Fruit fly (Drosophila melanogaster) whole organism, embryonic: Measurements from ENCODE around the gene CG10492.

Experiments used
- Atf6 ChIP-seq: fragments of 200-800 bp; sonication (Bioruptor generic); IDR thresholded peaks from 2 replicates; pipeline ENCODE4 v1.3.6; 2022; ENCODE audit warnings: missing biosample characterization, missing genetic modification characterization
- B-H1 ChIP-seq: fragments of 200-800 bp; sonication (Bioruptor generic); IDR thresholded peaks from 3 replicates; pipeline ENCODE4 v1.3.6; 2022; ENCODE audit warnings: missing biosample characterization, missing genetic modification characterization
- BtbVII ChIP-seq: fragments of 200-800 bp; sonication (Bioruptor generic); optimal IDR thresholded peaks from 3 replicates; lab custom pipeline; 2017; ENCODE audit warnings: missing biosample characterization, mild to moderate bottlenecking, missing genetic modification characterization
- CG10543 ChIP-seq: fragments of 200-800 bp; sonication (Bioruptor generic); optimal IDR thresholded peaks from 3 replicates; lab custom pipeline; 2017; ENCODE audit warnings: missing biosample characterization, mild to moderate bottlenecking, missing genetic modification characterization, moderate library complexity
- CG12769 ChIP-seq: fragments of 200-800 bp; sonication (Bioruptor generic); optimal IDR thresholded peaks from 2 replicates; lab custom pipeline; 2019; ENCODE audit warnings: missing biosample characterization, mild to moderate bottlenecking, missing genetic modification characterization, moderate library complexity
- CG15479 ChIP-seq: fragments of 200-800 bp; sonication (Bioruptor generic); optimal IDR thresholded peaks from 3 replicates; lab custom pipeline; 2019; ENCODE audit warnings: missing biosample characterization, mild to moderate bottlenecking, missing genetic modification characterization, moderate library complexity
- CG16815 ChIP-seq: fragments of 200-800 bp; sonication (Bioruptor generic); optimal IDR thresholded peaks from 3 replicates; lab custom pipeline; 2017; ENCODE audit warnings: missing biosample characterization, mild to moderate bottlenecking, missing genetic modification characterization
- CG17361 ChIP-seq: fragments of 200-800 bp; sonication (Bioruptor generic); IDR thresholded peaks from 3 replicates; pipeline ENCODE4 v1.3.6; 2022; ENCODE audit warnings: missing biosample characterization, missing genetic modification characterization
- CG17568 ChIP-seq: fragments of 200-800 bp; sonication (Bioruptor generic); optimal IDR thresholded peaks from 2 replicates; lab custom pipeline; 2018; ENCODE audit warnings: missing biosample characterization, mild to moderate bottlenecking, missing genetic modification characterization, moderate library complexity
- CG2116 ChIP-seq: fragments of 200-800 bp; sonication (Bioruptor generic); optimal IDR thresholded peaks from 3 replicates; lab custom pipeline; 2018; ENCODE audit warnings: missing biosample characterization, mild to moderate bottlenecking, missing genetic modification characterization
- CG2129 ChIP-seq: fragments of 200-800 bp; sonication (Bioruptor generic); IDR thresholded peaks from 2 replicates; pipeline ENCODE4 v1.3.6; 2022; ENCODE audit warnings: missing biosample characterization, missing genetic modification characterization; ENCODE audit not compliant: partially characterized antibody
- CG2678 ChIP-seq: fragments of 200-800 bp; sonication (Bioruptor generic); optimal IDR thresholded peaks from 3 replicates; lab custom pipeline; 2019; ENCODE audit warnings: missing biosample characterization, mild to moderate bottlenecking, missing genetic modification characterization, moderate library complexity
- CG2875 ChIP-seq: fragments of 200-800 bp; sonication (Bioruptor generic); optimal IDR thresholded peaks from 2 replicates; lab custom pipeline; 2017; ENCODE audit warnings: missing biosample characterization, mild to moderate bottlenecking, missing genetic modification characterization, missing genetic modification reagents
- CG3163 ChIP-seq: fragments of 200-800 bp; sonication (Bioruptor generic); optimal IDR thresholded peaks from 3 replicates; lab custom pipeline; 2016; ENCODE audit warnings: missing biosample characterization, missing genetic modification characterization
- CG4282 ChIP-seq: fragments of 200-800 bp; sonication (Bioruptor generic); optimal IDR thresholded peaks from 2 replicates; lab custom pipeline; 2016; ENCODE audit warnings: missing biosample characterization, missing genetic modification characterization
- CG4360 ChIP-seq: fragments of 200-800 bp; sonication (Bioruptor generic); IDR thresholded peaks from 2 replicates; pipeline ENCODE4 v1.3.6; 2022; ENCODE audit warnings: missing biosample characterization, missing genetic modification characterization
- CG8290 ChIP-seq, 3 experiments: fragments of 200-800 bp; sonication (Bioruptor generic); optimal IDR thresholded peaks; 2 replicates each; lab custom pipeline; 2016 to 2019; ENCODE audit warnings: missing biosample characterization in 3 of 3, missing genetic modification characterization in 3 of 3, mild to moderate bottlenecking in 2 of 3, moderate library complexity in 1 of 3
- CG8359 ChIP-seq: fragments of 200-800 bp; sonication (Bioruptor generic); optimal IDR thresholded peaks from 2 replicates; lab custom pipeline; 2017; ENCODE audit warnings: missing biosample characterization, mild to moderate bottlenecking, missing genetic modification characterization, borderline replicate concordance
- CG8765 ChIP-seq: fragments of 200-800 bp; sonication (Bioruptor generic); IDR thresholded peaks from 2 replicates; pipeline ENCODE4 v1.3.6; 2022; ENCODE audit warnings: missing biosample characterization, missing genetic modification characterization
- CG9437 ChIP-seq: fragments of 200-800 bp; sonication (Bioruptor generic); optimal IDR thresholded peaks from 2 replicates; lab custom pipeline; 2018; ENCODE audit warnings: missing biosample characterization, mild to moderate bottlenecking, missing genetic modification characterization
- CG9817 ChIP-seq: fragments of 200-800 bp; sonication (Bioruptor generic); optimal IDR thresholded peaks from 2 replicates; lab custom pipeline; 2018; ENCODE audit warnings: missing biosample characterization, mild to moderate bottlenecking, missing genetic modification characterization, moderate library complexity
- Drgx ChIP-seq: fragments of 200-800 bp; sonication (Bioruptor generic); IDR thresholded peaks from 2 replicates; pipeline ENCODE4 v1.3.6; 2022; ENCODE audit warnings: missing biosample characterization, missing genetic modification characterization
- E2f2 ChIP-seq: fragments of 200-800 bp; sonication (Bioruptor generic); IDR thresholded peaks from 2 replicates; pipeline ENCODE4 v1.3.6; 2022; ENCODE audit warnings: missing biosample characterization, missing genetic modification characterization
- Ets65A ChIP-seq: fragments of 200-800 bp; sonication (Bioruptor generic); peaks from one replicate; lab custom pipeline; 2016; ENCODE audit warnings: missing biosample characterization, missing genetic modification characterization
- Ets97D ChIP-seq: fragments of 200-800 bp; sonication (Bioruptor generic); optimal IDR thresholded peaks from 3 replicates; lab custom pipeline; 2016; ENCODE audit warnings: missing biosample characterization, missing genetic modification characterization
- HLHmδ ChIP-seq: fragments of 200-800 bp; sonication (Bioruptor generic); optimal IDR thresholded peaks from 2 replicates; lab custom pipeline; 2018; ENCODE audit warnings: missing biosample characterization, mild to moderate bottlenecking, missing genetic modification characterization, moderate library complexity
- Hmr ChIP-seq: fragments of 200-800 bp; sonication (Bioruptor generic); optimal IDR thresholded peaks from 3 replicates; lab custom pipeline; 2017; ENCODE audit warnings: mild to moderate bottlenecking, missing biosample characterization, missing genetic modification reagents, missing genetic modification characterization
- Med ChIP-seq: fragments of 200-800 bp; sonication (Bioruptor generic); peaks from one replicate; lab custom pipeline; 2016; ENCODE audit warnings: missing biosample characterization, missing genetic modification characterization, mild to moderate bottlenecking, inconsistent platforms, moderate library complexity
- NFAT ChIP-seq: fragments of 200-800 bp; sonication (Bioruptor generic); IDR thresholded peaks from 2 replicates; pipeline ENCODE4 v1.3.6; 2022; ENCODE audit warnings: missing biosample characterization, missing genetic modification characterization
- Pdp1 ChIP-seq, 2 experiments: fragments of 200-800 bp; sonication (Bioruptor generic); optimal IDR thresholded peaks; 3 replicates each; lab custom pipeline; 2016; ENCODE audit warnings: missing biosample characterization in 2 of 2, missing genetic modification characterization in 2 of 2, mild to moderate bottlenecking in 1 of 2, moderate library complexity in 1 of 2
- Ptx1 ChIP-seq: fragments of 200-800 bp; sonication (Bioruptor generic); IDR thresholded peaks from 2 replicates; pipeline ENCODE4 v1.3.6; 2022; ENCODE audit warnings: missing biosample characterization, missing genetic modification characterization
- Scr ChIP-seq: fragments of 200-800 bp; sonication (Bioruptor generic); IDR thresholded peaks from 2 replicates; pipeline ENCODE4 v1.3.6; 2022; ENCODE audit warnings: missing biosample characterization, missing genetic modification characterization; ENCODE audit not compliant: partially characterized antibody
- Sry-δ ChIP-seq: fragments of 200-800 bp; sonication (Bioruptor generic); optimal IDR thresholded peaks from 2 replicates; lab custom pipeline; 2016; ENCODE audit warnings: missing biosample characterization, missing genetic modification characterization
- bcd ChIP-seq: fragments of 200-800 bp; sonication (Bioruptor generic); optimal IDR thresholded peaks from 2 replicates; lab custom pipeline; 2017; ENCODE audit warnings: missing biosample characterization, mild to moderate bottlenecking, missing genetic modification characterization
- dmrt99B ChIP-seq: fragments of 200-800 bp; sonication (Bioruptor generic); optimal IDR thresholded peaks from 2 replicates; lab custom pipeline; 2018; ENCODE audit warnings: missing biosample characterization, mild to moderate bottlenecking, missing genetic modification characterization, moderate library complexity
- hkb ChIP-seq, 2 experiments: fragments of 200-800 bp in 1 of 2; fragments of >200 bp in 1 of 2; sonication (Bioruptor generic) in 1 of 2; IDR thresholded peaks in 1 of 2; optimal IDR thresholded peaks in 1 of 2; 2 replicates each; pipeline versions ENCODE4 v1.3.6 to Lab custom; 2017 to 2022; ENCODE audit warnings: missing biosample characterization in 1 of 2, missing genetic modification characterization in 1 of 2
- ind ChIP-seq: fragments of 200-800 bp; sonication (Bioruptor generic); optimal IDR thresholded peaks from 3 replicates; lab custom pipeline; 2016; ENCODE audit warnings: missing biosample characterization, missing genetic modification characterization
- klu ChIP-seq: fragments of 200-800 bp; sonication (Bioruptor generic); IDR thresholded peaks from 2 replicates; pipeline ENCODE4 v1.3.6; 2022; ENCODE audit warnings: missing biosample characterization, missing genetic modification characterization
- kni ChIP-seq: fragments of 200-800 bp; sonication (Bioruptor generic); optimal IDR thresholded peaks from 3 replicates; lab custom pipeline; 2017; ENCODE audit warnings: mild to moderate bottlenecking, missing biosample characterization, missing genetic modification reagents, missing genetic modification characterization
- otp ChIP-seq: fragments of 200-800 bp; sonication (Bioruptor generic); IDR thresholded peaks from 3 replicates; pipeline ENCODE4, ENCODE4 v1.3.6; 2022; ENCODE audit warnings: missing biosample characterization, missing genetic modification characterization
- phol ChIP-seq: fragments of 200-800 bp; sonication (Bioruptor generic); optimal IDR thresholded peaks from 3 replicates; lab custom pipeline; 2018; ENCODE audit warnings: missing biosample characterization, mild to moderate bottlenecking, missing genetic modification characterization, moderate library complexity
- row ChIP-seq: fragments of 200-800 bp; sonication (Bioruptor generic); IDR thresholded peaks from 3 replicates; pipeline ENCODE4 v1.3.6; 2022; ENCODE audit warnings: missing biosample characterization, missing genetic modification characterization
- sens ChIP-seq: fragments of 200-800 bp; sonication (Bioruptor generic); peaks from one replicate; lab custom pipeline; 2016; ENCODE audit warnings: missing biosample characterization, missing genetic modification characterization
- ssp ChIP-seq: fragments of 200-800 bp; sonication (Bioruptor generic); IDR thresholded peaks from 2 replicates; pipeline ENCODE4 v1.3.6; 2022; ENCODE audit warnings: missing biosample characterization, missing genetic modification characterization
- twi ChIP-seq: fragments of 200-800 bp; optimal IDR thresholded peaks from 2 replicates; lab custom pipeline; 2019; ENCODE audit warnings: missing biosample characterization, mild to moderate bottlenecking, missing genetic modification characterization, moderate library complexity
- usp ChIP-seq: fragments of >200 bp; optimal IDR thresholded peaks from 2 replicates; lab custom pipeline; 2017; ENCODE audit warnings: missing biosample characterization, missing genetic modification characterization
- zen ChIP-seq: fragments of 200-800 bp; sonication (Bioruptor generic); optimal IDR thresholded peaks from 3 replicates; lab custom pipeline; 2018; ENCODE audit warnings: missing biosample characterization, mild to moderate bottlenecking, missing genetic modification characterization, moderate library complexity
- zfh2 ChIP-seq: fragments of 200-800 bp; sonication (Bioruptor generic); optimal IDR thresholded peaks from 2 replicates; lab custom pipeline; 2016; ENCODE audit warnings: missing biosample characterization, missing genetic modification characterization

The CG10492 gene

DNA sequence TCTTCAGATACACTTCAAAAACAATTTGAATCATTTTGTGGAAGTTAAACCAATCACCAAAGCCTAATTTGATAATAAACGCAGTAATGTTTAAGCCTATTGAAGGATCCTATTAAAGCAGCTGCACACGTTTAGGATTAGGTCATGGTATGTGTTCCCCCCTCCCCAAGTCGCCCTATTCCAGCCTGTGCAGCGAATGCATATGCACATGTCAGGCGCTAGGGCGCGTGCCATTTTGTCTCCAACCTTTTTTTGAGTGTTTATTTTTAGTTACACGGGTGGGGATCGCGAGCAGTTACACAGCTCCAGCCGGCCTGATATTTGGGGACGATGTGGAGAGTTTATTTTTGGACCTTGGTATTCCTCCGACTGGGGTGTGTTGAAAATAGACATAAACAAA is 16.9 kb upstream of the CG10492 start:
- TF ChIP-seq CG17361 (GFP tag; lab: Robert Waterston, UW): 0 out of 3 replicates have a peak, but pooled peaks have one; percentile 18
- TF ChIP-seq phol: peak; percentile 24
- TF ChIP-seq twi: peak; percentile 54
- TF ChIP-seq CG2678 (tag; lab: Kevin White, UChicago): peak; percentile 14
- peak; percentile 52 for TF ChIP-seq CG12769 (tag; lab: Kevin White, UChicago)
- peak; percentile 12; the same call in 1 of the 3 replicates for TF ChIP-seq row (GFP tag; lab: Robert Waterston, UW)
- no peak for TF ChIP-seq CG8359 (GFP tag; lab: Kevin White, UChicago)
- TF ChIP-seq HLHmδ (GFP tag; lab: Kevin White, UChicago): peak; percentile 85
- TF ChIP-seq Ets97D (GFP tag; lab: Kevin White, UChicago): no peak
- no peak for TF ChIP-seq CG10543 (GFP tag; lab: Kevin White, UChicago)
- TF ChIP-seq Ets65A (GFP tag; lab: Kevin White, UChicago): peak; percentile 15
- peak; percentile 66 for TF ChIP-seq sens (GFP tag; lab: Kevin White, UChicago)
- TF ChIP-seq CG2129: no peak
- TF ChIP-seq CG3163 (GFP tag; lab: Kevin White, UChicago): no peak

DNA sequence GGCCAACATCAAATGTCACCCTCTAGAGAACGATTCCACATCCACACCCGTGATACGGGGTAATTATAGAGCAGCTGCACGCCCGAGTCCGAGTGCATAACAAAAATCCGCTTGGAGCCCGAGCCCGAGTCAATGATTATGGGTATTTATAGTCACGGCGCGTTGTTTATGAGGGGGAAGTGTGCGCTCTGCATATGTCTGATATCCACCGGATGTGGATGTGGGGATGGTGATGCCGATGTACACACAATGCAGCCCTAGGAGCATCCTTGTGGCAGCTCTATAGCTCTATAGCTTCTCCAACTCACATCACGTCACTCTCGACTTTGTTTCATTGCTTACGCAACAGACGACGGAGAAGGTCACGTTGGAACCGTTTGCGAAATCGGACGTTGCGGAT is 16.4 kb upstream of the CG10492 start:
- no peak for TF ChIP-seq NFAT (GFP tag; lab: Robert Waterston, UW)
- 0 out of 2 replicates have a peak, but pooled peaks have one; percentile 7 for TF ChIP-seq E2f2
- TF ChIP-seq zfh2: no peak
- no peak for TF ChIP-seq CG8290 (GFP tag; optimal IDR thresholded peaks at IDR 0.05; lab: Kevin White, UChicago)
- no peak for TF ChIP-seq CG8290 (tag; optimal IDR thresholded peaks at IDR 0.05; lab: Kevin White, UChicago)
- TF ChIP-seq hkb (optimal IDR thresholded peaks at IDR 0.05; lab: Kevin White, UChicago): no peak
- TF ChIP-seq hkb (GFP tag; IDR thresholded peaks at IDR 0.05; lab: Robert Waterston, UW): no peak
- TF ChIP-seq Med: peak; percentile 59
- TF ChIP-seq CG8765: no peak
- no peak for TF ChIP-seq usp (GFP tag; lab: Kevin White, UChicago)
- no peak for TF ChIP-seq CG17568 (GFP tag; lab: Kevin White, UChicago)
- no peak for TF ChIP-seq klu (GFP tag; lab: Robert Waterston, UW)
- TF ChIP-seq CG4282 (GFP tag; lab: Kevin White, UChicago): no peak
- no peak for TF ChIP-seq ind (GFP tag; lab: Kevin White, UChicago)
- no peak for TF ChIP-seq CG4360 (GFP tag; lab: Robert Waterston, UW)
- no peak for TF ChIP-seq zen
- TF ChIP-seq CG2116 (GFP tag; lab: Kevin White, UChicago): no peak
- TF ChIP-seq CG2875 (GFP tag; lab: Kevin White, UChicago): no peak
- TF ChIP-seq otp (GFP tag; lab: Robert Waterston, UW): no peak
- no peak for TF ChIP-seq BtbVII (GFP tag; lab: Kevin White, UChicago)
- TF ChIP-seq HLHmδ (GFP tag; lab: Kevin White, UChicago): peak; percentile 67
- 0 out of 2 replicates have a peak, but pooled peaks have one; percentile 9 for TF ChIP-seq Drgx (GFP tag; lab: Robert Waterston, UW)
- TF ChIP-seq CG16815 (GFP tag; lab: Kevin White, UChicago): no peak
- TF ChIP-seq CG15479 (GFP tag; lab: Kevin White, UChicago): no peak
- no peak for TF ChIP-seq B-H1 (GFP tag; lab: Robert Waterston, UW)
- no peak for TF ChIP-seq CG17361 (GFP tag; lab: Robert Waterston, UW)
- no peak for TF ChIP-seq Sry-δ
- TF ChIP-seq CG9817: no peak
- no peak for TF ChIP-seq bcd
- TF ChIP-seq Pdp1 (GFP tag; optimal IDR thresholded peaks at IDR 0.05; lab: Kevin White, UChicago): peak in 1 of 2 experiments; percentile 59
- TF ChIP-seq Ptx1 (GFP tag; lab: Robert Waterston, UW): no peak
- no peak for TF ChIP-seq Ets97D (GFP tag; lab: Kevin White, UChicago)
- TF ChIP-seq Atf6: no peak
- no peak for TF ChIP-seq kni (GFP tag; lab: Kevin White, UChicago)
- no peak for TF ChIP-seq Scr (GFP tag; lab: Robert Waterston, UW)
- no peak for TF ChIP-seq Hmr
- TF ChIP-seq ssp: peak; percentile 13; the same call in 1 of the 2 replicates
- TF ChIP-seq dmrt99B (tag; lab: Kevin White, UChicago): no peak
- no peak for TF ChIP-seq CG9437 (GFP tag; lab: Kevin White, UChicago)
